Worm (Caenorhabditis elegans): ENCODE data around the gene dct-6.

The dct-6 gene

DNA sequence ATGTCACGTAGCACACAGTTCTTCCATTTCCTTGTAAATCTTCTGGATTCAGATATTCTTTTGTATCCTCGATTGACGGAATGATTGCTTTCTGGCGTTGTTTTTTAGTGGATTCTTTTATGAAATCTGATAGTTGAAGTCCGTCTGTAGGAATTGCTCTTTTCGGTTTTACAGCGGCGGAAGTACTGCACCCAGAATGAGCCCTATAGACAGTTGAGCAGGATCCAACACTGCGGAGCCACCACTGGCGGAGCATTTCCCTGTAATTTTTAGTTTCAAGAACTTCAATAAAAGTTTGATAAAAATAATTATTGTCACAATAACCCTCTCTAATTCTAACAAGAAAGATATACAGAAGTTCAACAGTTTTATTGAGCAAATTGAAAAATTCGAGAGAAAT is 20.3 kb upstream of the dct-6 start, which contains the start of gene F25B5.5:
TSS of gene F25B5.5 (minus strand) at position 260 of the 400 bp plus-strand sequence.
- TF ChIP-seq ceh-88 (GFP tag; IDR thresholded peaks at IDR 0.05) (no peak), efl-1 (optimal IDR thresholded peaks at IDR 0.05) (no peak), efl-1 (GFP tag; optimal IDR thresholded peaks at IDR 0.05 in 1 of 2) (peak in 1 of 2 experiments; percentile 23)

- TF ChIP-seq blmp-1 (tag; optimal IDR thresholded peaks at IDR 0.05) (peak; percentile 19), lin-13 (GFP tag; optimal IDR thresholded peaks at IDR 0.05) (peak; percentile 14), skn-1 (tag; optimal IDR thresholded peaks at IDR 0.05) (peak; percentile 53), efl-1 (optimal IDR thresholded peaks at IDR 0.05) (peak in 1 of 2 experiments; percentile 31), efl-1 (GFP tag; optimal IDR thresholded peaks at IDR 0.05 in 1 of 2) (peak; percentile 43 to 92), mab-9 (GFP tag; IDR thresholded peaks at IDR 0.05) (no peak), nhr-85 (tag) (peak; percentile 79), aly-2 (tag; optimal IDR thresholded peaks at IDR 0.05) (no peak), unc-86 (tag; optimal IDR thresholded peaks at IDR 0.05) (no peak), ztf-11 (tag; optimal IDR thresholded peaks at IDR 0.05) (no peak), unc-130 (tag; optimal IDR thresholded peaks at IDR 0.05) (peak; percentile 2), nhr-28 (tag; optimal IDR thresholded peaks at IDR 0.05) (no peak), pqm-1 (tag; optimal IDR thresholded peaks at IDR 0.05) (no peak), alr-1 (tag; optimal IDR thresholded peaks at IDR 0.05; ENCODE audit: borderline replicate concordance) (no peak), nhr-20 (tag; optimal IDR thresholded peaks at IDR 0.05) (peak; percentile 25), elt-3 (tag; optimal IDR thresholded peaks at IDR 0.05) (peak in 2 of 6 experiments; percentile 28 to 89), lir-3 (tag; optimal IDR thresholded peaks at IDR 0.05; ENCODE audit: poor library complexity) (no peak), C04F5.9 (tag; optimal IDR thresholded peaks at IDR 0.05) (no peak), snu-23 (GFP tag; optimal IDR thresholded peaks at IDR 0.05) (peak; percentile 58), zip-4 (GFP tag; optimal IDR thresholded peaks at IDR 0.05) (no peak), nhr-19 (GFP tag; conservative IDR thresholded peaks at IDR 0.05) (peak; percentile 98), fkh-8 (tag; optimal IDR thresholded peaks at IDR 0.05) (peak; percentile 37), hlh-4 (tag; optimal IDR thresholded peaks at IDR 0.05) (no peak), egl-13 (tag; optimal IDR thresholded peaks at IDR 0.05) (no peak), fkh-10 (GFP tag; optimal IDR thresholded peaks at IDR 0.05) (no peak), lin-14 (GFP tag; optimal IDR thresholded peaks at IDR 0.05) (peak; percentile 51), xbp-1 (tag; optimal IDR thresholded peaks at IDR 0.05) (peak; percentile 3), mdl-1 (tag; optimal IDR thresholded peaks at IDR 0.05) (no peak), lsy-2 (tag; optimal IDR thresholded peaks at IDR 0.05) (peak; percentile 36 to 50), nhr-237 (tag; optimal IDR thresholded peaks at IDR 0.05) (no peak), nhr-71 (tag; optimal IDR thresholded peaks at IDR 0.05) (peak; percentile 57), dpl-1 (GFP tag; optimal IDR thresholded peaks at IDR 0.05) (peak in 2 of 3 experiments; percentile 12 to 50), rnt-1 (tag; optimal IDR thresholded peaks at IDR 0.05) (peak; percentile 9), C16A3.4 (tag; optimal IDR thresholded peaks at IDR 0.05) (peak; percentile 38), nhr-77 (tag; optimal IDR thresholded peaks at IDR 0.05) (no peak), F16B12.6 (tag; optimal IDR thresholded peaks at IDR 0.05) (peak; percentile 83), snpc-4 (tag; optimal IDR thresholded peaks at IDR 0.05) (peak; percentile 7), sox-4 (tag; optimal IDR thresholded peaks at IDR 0.05) (no peak), lin-35 (GFP tag; optimal IDR thresholded peaks at IDR 0.05) (peak; percentile 8 to 53), unc-30 (tag; optimal IDR thresholded peaks at IDR 0.05) (no peak), swsn-7 (tag; optimal IDR thresholded peaks at IDR 0.05) (peak; percentile 10), isw-1 (GFP tag; IDR thresholded peaks at IDR 0.05) (no peak), nhr-84 (tag; optimal IDR thresholded peaks at IDR 0.05) (no peak), mep-1 (tag; optimal IDR thresholded peaks at IDR 0.05) (peak; percentile 61), efl-3 (GFP tag; optimal IDR thresholded peaks at IDR 0.05) (no peak), ceh-82 (tag; optimal IDR thresholded peaks at IDR 0.05) (peak in 1 of 3 experiments; percentile 8)
These were observed 17.9 kb upstream of the dct-6 start, which contains the start of the genes F25B5.6 and F25B5.3 for ce11 chrIII:5948162-5948933. Gene F25B5.6, minus strand, starts transcription at chrIII:5948733. Gene F25B5.3, plus strand, starts transcription at chrIII:5948883.

All from whole organism, L1 larva.